Fruit fly (Drosophila melanogaster): ENCODE data around the gene Lip1.

DNA sequence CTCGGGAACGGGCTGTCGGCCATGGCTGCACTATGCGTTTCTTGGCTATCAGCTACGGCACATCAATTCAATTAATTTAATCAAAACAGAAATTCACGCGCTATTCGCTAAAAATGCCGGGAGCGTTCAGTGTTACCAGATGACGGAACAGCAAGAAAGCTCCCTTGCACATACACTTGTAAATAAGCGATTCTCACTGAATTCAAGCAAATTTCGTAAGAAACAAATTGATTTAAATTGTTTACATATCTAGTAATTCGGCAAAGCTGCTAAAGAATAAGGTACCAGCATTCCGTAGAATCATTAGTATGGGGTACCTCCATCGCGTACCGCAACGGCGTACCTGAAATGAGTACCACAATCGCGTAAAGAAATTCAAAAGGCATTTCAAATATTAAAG lies 34.6 kb upstream of the Lip1 start, which contains the start of gene Nup107:
- TF ChIP-seq bcd (GFP tag; optimal IDR thresholded peaks at IDR 0.05), result peak; percentile 2
- TF ChIP-seq CG4360 (GFP tag; IDR thresholded peaks at IDR 0.05), result no peak
- TF ChIP-seq pb (GFP tag; optimal IDR thresholded peaks at IDR 0.05), result no peak
- TF ChIP-seq lola (GFP tag; optimal IDR thresholded peaks at IDR 0.05), result peak in 1 of 3 experiments; percentile 2
- TF ChIP-seq CG30431 (GFP tag; optimal IDR thresholded peaks at IDR 0.05), result no peak
- TF ChIP-seq CG6654 (GFP tag; optimal IDR thresholded peaks at IDR 0.05), result no peak
